Worm (Caenorhabditis elegans): ENCODE measurements around the gene ant-1.1.

ce11 chrIII:13435570-13435969, 27.4 kb upstream of the ant-1.1 start, which contains the start of gene F45G2.8:
- TF ChIP-seq ama-1 (optimal IDR thresholded peaks at IDR 0.05) (no peak), pha-4 (tag; optimal IDR thresholded peaks at IDR 0.05) (no peak), unc-55 (GFP tag; optimal IDR thresholded peaks at IDR 0.05) (no peak), elt-2 (tag; optimal IDR thresholded peaks at IDR 0.05) (no peak), ceh-48 (tag; optimal IDR thresholded peaks at IDR 0.05) (no peak), eyg-1 (tag; optimal IDR thresholded peaks at IDR 0.05) (no peak), pha-2 (tag; optimal IDR thresholded peaks at IDR 0.05) (no peak)
